Worm (Caenorhabditis elegans) whole organism, L4 larva: ENCODE data around the gene Y82E9BL.5.

Source experiments
- ama-1 ChIP-seq: fragments of 150-350 bp; optimal IDR thresholded peaks from 2 replicates; lab custom pipeline; 2014; ENCODE audit warnings: inconsistent platforms, mixed read lengths
- lir-3 ChIP-seq: sonication (generic microtip); optimal IDR thresholded peaks from 2 replicates; lab custom pipeline; 2016; ENCODE audit warnings: mild to moderate bottlenecking, missing genetic modification characterization, missing compliant biosample characterization
- mdl-1 ChIP-seq, 2 experiments: fragments of 150-350 bp in 1 of 2; sonication (generic microtip) in 1 of 2; optimal IDR thresholded peaks; 2 replicates each; lab custom pipeline; 2014 to 2017; ENCODE audit warnings: missing biosample characterization in 2 of 2, missing genetic modification characterization in 2 of 2
- nhr-102 ChIP-seq: sonication (generic microtip); optimal IDR thresholded peaks from 2 replicates; lab custom pipeline; 2016; ENCODE audit warnings: mild to moderate bottlenecking, missing genetic modification characterization, moderate library complexity, missing compliant biosample characterization
- nhr-237 ChIP-seq: sonication (generic microtip); optimal IDR thresholded peaks from 2 replicates; lab custom pipeline; 2017; ENCODE audit warnings: missing biosample characterization, missing genetic modification characterization
- nhr-48 ChIP-seq: sonication (generic microtip); optimal IDR thresholded peaks from 2 replicates; lab custom pipeline; 2016; ENCODE audit warnings: mild to moderate bottlenecking, missing genetic modification characterization, missing compliant biosample characterization
- skn-1 ChIP-seq: fragments of 150-350 bp; optimal IDR thresholded peaks from 2 replicates; lab custom pipeline; 2014; ENCODE audit warnings: missing biosample characterization, missing genetic modification characterization

DNA sequence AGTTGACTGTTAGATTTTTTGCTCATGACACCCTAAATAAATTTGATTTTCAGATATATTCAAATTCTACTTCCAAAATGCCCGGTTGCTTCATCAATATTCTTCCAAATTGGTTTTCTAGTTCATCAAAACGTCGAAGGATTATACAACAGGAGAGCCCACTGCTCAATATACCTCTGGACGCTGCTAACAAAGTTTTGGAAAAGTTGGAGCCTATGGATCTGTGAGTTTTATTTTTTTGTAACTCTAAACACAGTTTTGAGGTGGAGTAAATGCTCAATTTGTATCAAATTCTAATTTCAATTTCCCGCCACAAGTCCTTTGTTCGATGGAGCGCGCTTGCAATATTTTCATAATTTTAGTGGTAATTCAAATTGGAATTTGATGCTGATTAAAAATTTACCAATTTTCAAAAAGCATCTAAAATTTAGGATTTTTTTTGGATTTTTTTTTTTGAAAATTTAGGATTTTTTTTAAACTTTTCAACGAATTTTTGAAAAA lies 4.5 kb downstream of the Y82E9BL.5 start, which contains the start of gene fbxa-27:
- TF ChIP-seq nhr-102 (tag; lab: Kevin White, UChicago), result no peak
- no peak for TF ChIP-seq ama-1
- no peak for TF ChIP-seq mdl-1 (tag; optimal IDR thresholded peaks at IDR 0.05; lab: Kevin White, UChicago)
- no peak for TF ChIP-seq nhr-48 (tag; lab: Kevin White, UChicago)
- TF ChIP-seq lir-3 (tag; lab: Kevin White, UChicago), result no peak
- TF ChIP-seq nhr-237, result no peak
- no peak for TF ChIP-seq skn-1 (tag; lab: Kevin White, UChicago)
